Worm (Caenorhabditis elegans): ENCODE results near the gene F44E5.1.

DNA sequence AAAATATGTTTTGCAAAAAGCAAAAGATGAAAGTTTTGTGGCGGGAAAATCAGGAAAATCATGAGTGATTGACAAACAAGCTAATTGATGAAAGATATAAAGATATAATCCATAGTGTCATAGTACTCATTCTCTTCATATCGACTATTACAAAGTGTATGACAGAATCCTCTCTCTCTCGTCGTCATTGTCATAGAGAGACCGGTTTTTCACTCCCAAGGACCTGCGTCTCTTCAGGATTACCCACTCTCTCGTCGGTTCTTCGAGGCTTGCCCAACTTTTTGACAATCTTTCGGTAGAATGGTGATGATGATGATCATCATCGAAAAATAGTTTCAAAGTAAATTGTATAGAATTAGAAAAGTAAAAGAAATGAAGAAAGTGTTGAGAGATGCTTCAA, 37.0 kb downstream of the F44E5.1 start:
- no peak for TF ChIP-seq nhr-28 (tag; optimal IDR thresholded peaks at IDR 0.05)
- no peak for TF ChIP-seq egl-27 (tag; optimal IDR thresholded peaks at IDR 0.05)
- TF ChIP-seq nhr-43 (tag; optimal IDR thresholded peaks at IDR 0.05; ENCODE audit: poor library complexity, severe bottlenecking) = peak; percentile 79
- no peak for TF ChIP-seq eor-1 (tag; optimal IDR thresholded peaks at IDR 0.05)
